Worm (Caenorhabditis elegans): ENCODE measurements around the gene ril-1.

ril-1 gene

ce11 chrV:14506713-14507675 is 16.9 kb downstream of the ril-1 start (continued):
- TF ChIP-seq nhr-237 (tag; optimal IDR thresholded peaks at IDR 0.05) (no peak), lsy-2 (tag; optimal IDR thresholded peaks at IDR 0.05) (no peak), ets-5 (GFP tag; IDR thresholded peaks at IDR 0.05) (no peak), snu-23 (GFP tag; optimal IDR thresholded peaks at IDR 0.05) (peak; percentile 18), nhr-84 (tag; optimal IDR thresholded peaks at IDR 0.05) (no peak), nhr-76 (tag; optimal IDR thresholded peaks at IDR 0.05) (no peak), rnt-1 (tag; optimal IDR thresholded peaks at IDR 0.05) (peak; percentile 43), mef-2 (tag; optimal IDR thresholded peaks at IDR 0.05) (no peak), jun-1 (tag; optimal IDR thresholded peaks at IDR 0.05) (no peak), C04F5.9 (tag; optimal IDR thresholded peaks at IDR 0.05) (no peak), efl-1 (optimal IDR thresholded peaks at IDR 0.05) (no peak), efl-1 (GFP tag; optimal IDR thresholded peaks at IDR 0.05 in 1 of 2) (peak in 1 of 2 experiments; percentile 90), aha-1 (tag; optimal IDR thresholded peaks at IDR 0.05) (no peak), fkh-4 (tag; optimal IDR thresholded peaks at IDR 0.05; ENCODE audit: borderline replicate concordance) (no peak), tlp-1 (tag; optimal IDR thresholded peaks at IDR 0.05) (peak; percentile 89), nhr-71 (tag; optimal IDR thresholded peaks at IDR 0.05) (peak; percentile 27), blmp-1 (tag; optimal IDR thresholded peaks at IDR 0.05) (peak; percentile 81), mdl-1 (tag; optimal IDR thresholded peaks at IDR 0.05) (no peak), lin-39 (tag; optimal IDR thresholded peaks at IDR 0.05) (peak; percentile 18), nhr-11 (tag; optimal IDR thresholded peaks at IDR 0.05) (no peak), C16A3.4 (tag; optimal IDR thresholded peaks at IDR 0.05) (peak; percentile 18), lin-15B (tag; optimal IDR thresholded peaks at IDR 0.05) (no peak), Y116A8C.19 (tag; optimal IDR thresholded peaks at IDR 0.05; ENCODE audit: borderline replicate concordance) (no peak), skn-1 (tag; optimal IDR thresholded peaks at IDR 0.05) (no peak), lin-13 (GFP tag; optimal IDR thresholded peaks at IDR 0.05) (no peak), tbx-2 (tag; optimal IDR thresholded peaks at IDR 0.05) (no peak), nhr-85 (tag) (peak; percentile 98)

ce11 chrV:14505745-14506214 is 18.1 kb downstream of the ril-1 start:
- TF ChIP-seq nhr-85 (tag) (peak; percentile 71), pqm-1 (tag; optimal IDR thresholded peaks at IDR 0.05) (peak; percentile 80), elt-3 (tag; optimal IDR thresholded peaks at IDR 0.05) (peak in 1 of 6 experiments; percentile 25), lin-14 (GFP tag; optimal IDR thresholded peaks at IDR 0.05) (peak; percentile 62), tlp-1 (tag; optimal IDR thresholded peaks at IDR 0.05) (peak; percentile 31), elt-2 (tag; optimal IDR thresholded peaks at IDR 0.05) (peak; percentile 83), blmp-1 (tag; optimal IDR thresholded peaks at IDR 0.05) (peak; percentile 75), F16B12.6 (tag; optimal IDR thresholded peaks at IDR 0.05) (no peak), hlh-4 (tag; optimal IDR thresholded peaks at IDR 0.05) (no peak), grh-1 (GFP tag; IDR thresholded peaks at IDR 0.05) (no peak)

ce11 chrV:14504774-14505173 is 19.2 kb downstream of the ril-1 start:
- TF ChIP-seq nhr-47 (tag; optimal IDR thresholded peaks at IDR 0.05) (no peak), pax-3 (tag; optimal IDR thresholded peaks at IDR 0.05) (peak; percentile 6), C16A3.4 (tag; optimal IDR thresholded peaks at IDR 0.05) (no peak), elt-2 (tag; optimal IDR thresholded peaks at IDR 0.05) (peak; percentile 17), efl-1 (optimal IDR thresholded peaks at IDR 0.05) (no peak), efl-1 (GFP tag; optimal IDR thresholded peaks at IDR 0.05 in 1 of 2) (peak in 1 of 2 experiments; percentile 74), fkh-10 (GFP tag; optimal IDR thresholded peaks at IDR 0.05) (no peak), rnt-1 (tag; optimal IDR thresholded peaks at IDR 0.05) (peak; percentile 20), lin-14 (GFP tag; optimal IDR thresholded peaks at IDR 0.05) (peak; percentile 62), nhr-71 (tag; optimal IDR thresholded peaks at IDR 0.05) (peak; percentile 1)

Measured in whole organism, L1 larva.